Worm (Caenorhabditis elegans) whole organism, L4 larva: ENCODE measurements around the gene M106.7.

ENCODE experiments used
- D1046.2 ChIP-seq: fragments of 200-800 bp; sonication (Bioruptor generic); IDR thresholded peaks from 2 replicates; pipeline ENCODE4 v1.3.6; 2022; ENCODE audit warnings: missing genetic modification characterization, missing compliant biosample characterization
- F10B5.3 ChIP-seq: sonication (generic microtip); optimal IDR thresholded peaks from 2 replicates; lab custom pipeline; 2016; ENCODE audit warnings: mild to moderate bottlenecking, missing genetic modification characterization, missing compliant biosample characterization
- R02D3.7 ChIP-seq: fragments of 150-350 bp; sonication (generic microtip); optimal IDR thresholded peaks from 3 replicates; lab custom pipeline; 2014; ENCODE audit warnings: missing biosample characterization, missing genetic modification characterization
- T20F7.1 ChIP-seq: fragments of 200-800 bp; sonication (Bioruptor generic); optimal IDR thresholded peaks from 2 replicates; lab custom pipeline; 2018; ENCODE audit warnings: mild to moderate bottlenecking, missing genetic modification characterization, missing compliant biosample characterization
- Y105C5A.15 ChIP-seq: fragments of 200-800 bp; sonication (Bioruptor generic); IDR thresholded peaks from 2 replicates; pipeline ENCODE4 v1.3.6; 2022; ENCODE audit warnings: missing genetic modification characterization, missing compliant biosample characterization
- Y75B8A.6 ChIP-seq: fragments of 200-800 bp; sonication (Bioruptor generic); IDR thresholded peaks from 2 replicates; pipeline ENCODE4 v1.3.6; 2022; ENCODE audit warnings: missing genetic modification reagents, missing genetic modification characterization, missing compliant biosample characterization
- aha-1 ChIP-seq: fragments of 150-350 bp; peaks from one replicate; lab custom pipeline; 2014; ENCODE audit warnings: missing biosample characterization, missing genetic modification characterization
- arid-1 ChIP-seq: fragments of 200-800 bp; sonication (Bioruptor generic); conservative IDR thresholded peaks from 2 replicates; pipeline ENCODE4 v1.3.6; 2022; ENCODE audit warnings: missing genetic modification reagents, missing genetic modification characterization, missing compliant biosample characterization
- attf-4 ChIP-seq: sonication (generic microtip); optimal IDR thresholded peaks from 3 replicates; lab custom pipeline; 2017; ENCODE audit warnings: missing biosample characterization, missing genetic modification characterization
- ceh-32 ChIP-seq: sonication (generic microtip); optimal IDR thresholded peaks from 2 replicates; lab custom pipeline; 2016; ENCODE audit warnings: mild to moderate bottlenecking, missing genetic modification characterization, missing compliant biosample characterization; ENCODE audit not compliant: poor library complexity
- ceh-44 ChIP-seq: fragments of 200-800 bp; sonication (Bioruptor generic); IDR thresholded peaks from 2 replicates; pipeline ENCODE4 v1.3.6; 2022; ENCODE audit warnings: missing genetic modification reagents, missing genetic modification characterization, missing compliant biosample characterization
- ceh-62 ChIP-seq: sonication (generic microtip); optimal IDR thresholded peaks from 2 replicates; lab custom pipeline; 2017; ENCODE audit warnings: missing biosample characterization, missing genetic modification characterization
- daf-12 ChIP-seq: fragments of 150-350 bp; optimal IDR thresholded peaks from 2 replicates; lab custom pipeline; 2014; ENCODE audit warnings: missing biosample characterization, missing genetic modification reagents, missing genetic modification characterization
- daf-16 ChIP-seq, 3 experiments: sonication (generic microtip); optimal IDR thresholded peaks; 2 replicates each; lab custom pipeline; 2016 to 2017; ENCODE audit warnings: missing genetic modification characterization in 3 of 3, missing genetic modification reagents in 3 of 3, mild to moderate bottlenecking in 2 of 3, missing compliant biosample characterization in 2 of 3, missing biosample characterization in 1 of 3, moderate library complexity in 1 of 3
- daf-19 ChIP-seq: fragments of 200-800 bp; sonication (Bioruptor generic); conservative IDR thresholded peaks from 2 replicates; pipeline ENCODE4 v1.3.6; 2022; ENCODE audit warnings: missing genetic modification characterization, missing compliant biosample characterization
- dmd-6 ChIP-seq: fragments of 200-800 bp; sonication (Bioruptor generic); IDR thresholded peaks from 2 replicates; pipeline ENCODE4 v1.3.6; 2022; ENCODE audit warnings: missing genetic modification reagents, missing genetic modification characterization, missing compliant biosample characterization
- dmd-8 ChIP-seq: fragments of 200-800 bp; sonication (Bioruptor generic); IDR thresholded peaks from 2 replicates; pipeline ENCODE4 v1.3.6; 2022; ENCODE audit warnings: missing genetic modification characterization, missing compliant biosample characterization
- dpl-1 ChIP-seq: fragments of 150-350 bp; optimal IDR thresholded peaks from 2 replicates; lab custom pipeline; 2014; ENCODE audit warnings: missing biosample characterization, missing genetic modification reagents, missing genetic modification characterization
- duxl-1 ChIP-seq: sonication (generic microtip); optimal IDR thresholded peaks from 2 replicates; lab custom pipeline; 2016; ENCODE audit warnings: mild to moderate bottlenecking, missing genetic modification characterization, moderate library complexity, missing compliant biosample characterization; ENCODE audit not compliant: poor library complexity
- dve-1 ChIP-seq: sonication (generic microtip); optimal IDR thresholded peaks from 2 replicates; lab custom pipeline; 2017; ENCODE audit warnings: antibody characterized with exemption, mild to moderate bottlenecking, missing genetic modification characterization, missing compliant biosample characterization; ENCODE audit not compliant: insufficient read depth
- fos-1 ChIP-seq: fragments of 150-350 bp; optimal IDR thresholded peaks from 2 replicates; lab custom pipeline; 2014; ENCODE audit warnings: missing biosample characterization, missing genetic modification characterization
- hif-1 ChIP-seq, 2 experiments: sonication (generic microtip); optimal IDR thresholded peaks; 2 replicates each; lab custom pipeline; 2016 to 2017; ENCODE audit warnings: missing compliant biosample characterization in 2 of 2, missing genetic modification characterization in 2 of 2, missing genetic modification reagents in 2 of 2, missing genotype in 2 of 2, mild to moderate bottlenecking in 1 of 2
- hlh-30 ChIP-seq: sonication (generic microtip); optimal IDR thresholded peaks from 2 replicates; lab custom pipeline; 2017; ENCODE audit warnings: antibody characterized with exemption, mild to moderate bottlenecking, missing genetic modification characterization, missing compliant biosample characterization; ENCODE audit not compliant: insufficient read depth
- hmg-1.1 ChIP-seq: fragments of 200-800 bp; sonication (Bioruptor generic); IDR thresholded peaks from 2 replicates; pipeline ENCODE4 v1.3.6; 2022; ENCODE audit warnings: missing genetic modification reagents, missing genetic modification characterization, missing compliant biosample characterization
- jun-1 ChIP-seq: fragments of 150-350 bp; optimal IDR thresholded peaks from 2 replicates; lab custom pipeline; 2014; ENCODE audit warnings: missing biosample characterization, missing genetic modification reagents, missing genetic modification characterization
- lin-13 ChIP-seq: fragments of 150-350 bp; optimal IDR thresholded peaks from 2 replicates; lab custom pipeline; 2014; ENCODE audit warnings: missing biosample characterization, missing genetic modification reagents, missing genetic modification characterization
- lir-3 ChIP-seq: sonication (generic microtip); optimal IDR thresholded peaks from 2 replicates; lab custom pipeline; 2016; ENCODE audit warnings: mild to moderate bottlenecking, missing genetic modification characterization, missing compliant biosample characterization
- lsy-2 ChIP-seq, 2 experiments: fragments of 150-350 bp in 1 of 2; sonication (generic microtip) in 1 of 2; optimal IDR thresholded peaks; 2 replicates each; lab custom pipeline; 2014 to 2017; ENCODE audit warnings: missing biosample characterization in 2 of 2, missing genetic modification characterization in 2 of 2
- mdl-1 ChIP-seq, 2 experiments: fragments of 150-350 bp in 1 of 2; sonication (generic microtip) in 1 of 2; optimal IDR thresholded peaks; 2 replicates each; lab custom pipeline; 2014 to 2017; ENCODE audit warnings: missing biosample characterization in 2 of 2, missing genetic modification characterization in 2 of 2
- mxl-2 ChIP-seq: fragments of 200-800 bp; sonication (Bioruptor generic); conservative IDR thresholded peaks from 2 replicates; pipeline ENCODE4 v1.3.6; 2022; ENCODE audit warnings: missing genetic modification reagents, missing genetic modification characterization, missing compliant biosample characterization
- mxl-3 ChIP-seq: fragments of 200-800 bp; sonication (Bioruptor generic); optimal IDR thresholded peaks from 2 replicates; lab custom pipeline; 2018; ENCODE audit warnings: mild to moderate bottlenecking, missing genetic modification characterization, missing compliant biosample characterization
- nhr-237 ChIP-seq: sonication (generic microtip); optimal IDR thresholded peaks from 2 replicates; lab custom pipeline; 2017; ENCODE audit warnings: missing biosample characterization, missing genetic modification characterization
- nhr-42 ChIP-seq: fragments of 200-800 bp; sonication (Bioruptor generic); IDR thresholded peaks from 2 replicates; pipeline ENCODE4 v1.3.6; 2022; ENCODE audit warnings: missing genetic modification characterization, missing compliant biosample characterization
- nhr-77 ChIP-seq: fragments of 150-350 bp; optimal IDR thresholded peaks from 2 replicates; lab custom pipeline; 2014; ENCODE audit warnings: missing biosample characterization, missing genetic modification characterization
- php-3 ChIP-seq: fragments of 200-800 bp; sonication (Bioruptor generic); IDR thresholded peaks from 2 replicates; pipeline ENCODE4 v1.3.6; 2022; ENCODE audit warnings: missing genetic modification reagents, missing genetic modification characterization, missing compliant biosample characterization
- saeg-2 ChIP-seq: fragments of 200-800 bp; sonication (Bioruptor generic); IDR thresholded peaks from 2 replicates; pipeline ENCODE4 v1.3.6; 2022; ENCODE audit warnings: missing genetic modification reagents, missing genetic modification characterization, missing compliant biosample characterization
- set-16 ChIP-seq: fragments of 200-800 bp; sonication (Bioruptor generic); IDR thresholded peaks from 2 replicates; pipeline ENCODE4 v1.3.6; 2022; ENCODE audit warnings: missing genetic modification reagents, missing genetic modification characterization, missing compliant biosample characterization
- snpc-1.2 ChIP-seq: fragments of 200-800 bp; sonication (Bioruptor generic); IDR thresholded peaks from 2 replicates; pipeline ENCODE4 v1.3.6; 2022; ENCODE audit warnings: missing genetic modification reagents, missing genetic modification characterization, missing compliant biosample characterization
- spr-3 ChIP-seq: fragments of 200-800 bp; sonication (Bioruptor generic); optimal IDR thresholded peaks from 2 replicates; lab custom pipeline; 2018; ENCODE audit warnings: mild to moderate bottlenecking, missing genetic modification characterization, missing compliant biosample characterization
- tag-97 ChIP-seq: fragments of 200-800 bp; sonication (Bioruptor generic); IDR thresholded peaks from 2 replicates; pipeline ENCODE4 v1.3.6; 2022; ENCODE audit warnings: missing genetic modification characterization, missing compliant biosample characterization
- unc-130 ChIP-seq: sonication (generic microtip); optimal IDR thresholded peaks from 2 replicates; lab custom pipeline; 2016; ENCODE audit warnings: missing genetic modification reagents, missing genetic modification characterization, missing compliant biosample characterization
- unc-62 ChIP-seq, 3 experiments: fragments of 150-350 bp in 1 of 3; sonication (generic microtip); optimal IDR thresholded peaks in 2 of 3; peaks in 1 of 3; 1 replicate in 1 of 3; 2 replicates in 2 of 3; lab custom pipeline; 2014 to 2017; ENCODE audit warnings: missing biosample characterization in 3 of 3, missing genetic modification characterization in 3 of 3, missing genetic modification reagents in 3 of 3, missing genotype in 1 of 3
- zag-1 ChIP-seq: fragments of 150-350 bp; optimal IDR thresholded peaks from 2 replicates; lab custom pipeline; 2014; ENCODE audit warnings: missing biosample characterization, missing genetic modification characterization
- zfp-2 ChIP-seq: sonication (generic microtip); optimal IDR thresholded peaks from 2 replicates; lab custom pipeline; 2016; ENCODE audit warnings: mild to moderate bottlenecking, missing genetic modification characterization, missing compliant biosample characterization
- zfp-3 ChIP-seq: fragments of 200-800 bp; sonication (Bioruptor generic); conservative IDR thresholded peaks from 2 replicates; pipeline ENCODE4 v1.3.6; 2022; ENCODE audit warnings: missing genetic modification reagents, missing genetic modification characterization, missing compliant biosample characterization
- zip-2 ChIP-seq: fragments of 150-350 bp; optimal IDR thresholded peaks from 2 replicates; lab custom pipeline; 2014; ENCODE audit warnings: missing biosample characterization, missing genetic modification characterization
- ztf-7 ChIP-seq: fragments of 150-350 bp; optimal IDR thresholded peaks from 2 replicates; lab custom pipeline; 2014; ENCODE audit warnings: missing biosample characterization, missing genetic modification characterization

The M106.7 gene

ce11 chrII:10834717-10835116, 22.3 kb downstream of the M106.7 start:
- TF ChIP-seq attf-4 (no peak), aha-1 (peak; percentile 90), saeg-2 (GFP tag; lab: Robert Waterston, UW) (no peak), daf-19 (GFP tag; lab: Robert Waterston, UW) (no peak), F10B5.3 (tag; lab: Kevin White, UChicago) (no peak), php-3 (no peak)

ce11 chrII:10829572-10829971, 27.4 kb downstream of the M106.7 start:
- TF ChIP-seq daf-16 (GFP tag; optimal IDR thresholded peaks at IDR 0.05; lab: Kevin White, UChicago) = no peak
- TF ChIP-seq daf-16 (tag; optimal IDR thresholded peaks at IDR 0.05; lab: Kevin White, UChicago) = no peak
- TF ChIP-seq lsy-2 (tag; optimal IDR thresholded peaks at IDR 0.05; lab: Kevin White, UChicago) = no peak
- TF ChIP-seq set-16 (GFP tag; lab: Robert Waterston, UW) = 0 out of 2 replicates have a peak, but pooled peaks have one; percentile 14
- no peak for TF ChIP-seq R02D3.7 (tag; lab: Kevin White, UChicago)
- no peak for TF ChIP-seq ceh-44
- TF ChIP-seq nhr-42 = no peak
- TF ChIP-seq dpl-1 (GFP tag; lab: Kevin White, UChicago) = no peak
- no peak for TF ChIP-seq fos-1 (tag; lab: Kevin White, UChicago)
- 0 out of 2 replicates have a peak, but pooled peaks have one; percentile 21 for TF ChIP-seq hmg-1.1 (GFP tag; lab: Robert Waterston, UW)
- TF ChIP-seq arid-1 (GFP tag; lab: Robert Waterston, UW) = no peak
- no peak for TF ChIP-seq nhr-237 (tag; lab: Kevin White, UChicago)
- TF ChIP-seq saeg-2 (GFP tag; lab: Robert Waterston, UW) = no peak
- no peak for TF ChIP-seq zfp-3 (GFP tag; lab: Robert Waterston, UW)
- TF ChIP-seq, all 104 proteins: peak for 2

DNA sequence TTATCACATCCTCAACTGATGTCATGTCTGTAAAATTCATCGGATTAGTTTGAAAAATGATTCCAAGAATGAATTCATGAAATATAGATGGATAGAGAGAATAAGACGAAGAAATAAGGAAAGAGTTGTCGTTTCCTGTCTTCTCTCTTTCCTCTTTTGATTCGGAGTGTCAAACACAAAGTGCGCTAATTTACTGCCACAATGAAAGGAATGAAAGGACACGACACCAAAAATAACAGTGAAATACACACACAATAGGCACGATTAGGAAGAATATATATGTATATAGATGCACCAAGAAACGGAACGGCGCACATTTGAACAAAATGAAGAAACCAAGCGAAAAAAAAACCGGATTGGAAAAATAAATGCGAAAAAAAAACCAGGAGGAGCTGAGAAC, 27.9 kb downstream of the M106.7 start, which contains the start of gene VM106R.1:
TSS of gene VM106R.1 (minus strand) at position 101 of the 400 bp plus-strand sequence.
- TF ChIP-seq zag-1 (no peak), snpc-1.2 (no peak), jun-1 (no peak), zfp-2 (tag; lab: Kevin White, UChicago) (no peak), lir-3 (tag; lab: Kevin White, UChicago) (no peak), D1046.2 (GFP tag; lab: Robert Waterston, UW) (no peak), dmd-6 (GFP tag; lab: Robert Waterston, UW) (no peak), unc-62 (GFP tag; optimal IDR thresholded peaks at IDR 0.05 in 1 of 2; lab: Kevin White, UChicago) (no peak), unc-62 (tag; optimal IDR thresholded peaks at IDR 0.05; lab: Kevin White, UChicago) (no peak), zfp-3 (GFP tag; lab: Robert Waterston, UW) (no peak), nhr-77 (tag; lab: Kevin White, UChicago) (no peak), Y75B8A.6 (no peak), dve-1 (tag; lab: Kevin White, UChicago) (no peak), tag-97 (GFP tag; lab: Robert Waterston, UW) (no peak), hlh-30 (tag; lab: Kevin White, UChicago) (no peak), zip-2 (tag; lab: Kevin White, UChicago) (no peak), mxl-2 (no peak), spr-3 (GFP tag; lab: Kevin White, UChicago) (no peak), mxl-3 (GFP tag; lab: Kevin White, UChicago) (no peak)

DNA sequence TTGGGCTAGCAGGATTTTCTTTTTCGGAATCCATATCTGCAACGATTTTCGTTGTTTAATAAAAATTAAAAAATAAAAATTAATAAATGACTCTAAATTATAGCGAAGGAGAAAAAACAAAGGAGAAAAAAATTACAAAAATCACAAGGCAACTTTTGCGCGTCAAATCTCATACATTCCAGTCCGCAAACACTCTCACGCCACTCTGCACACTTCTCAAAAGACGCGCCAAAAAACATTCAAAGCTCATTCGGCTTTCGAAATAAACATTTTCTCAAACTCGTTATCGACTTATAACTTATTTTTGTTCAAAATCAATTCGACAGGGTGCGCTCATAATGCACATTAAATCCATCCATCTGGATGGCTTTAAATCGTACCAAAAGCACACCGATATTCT, 32.9 kb downstream of the M106.7 start, which contains the start of the genes R06F6.12 and mix-1:
TSS of gene R06F6.12 (minus strand) at position 36 of the 400 bp plus-strand sequence.
TSS of gene mix-1 (plus strand) at position 201 of the 400 bp plus-strand sequence.
- TF ChIP-seq ceh-32 (tag; lab: Kevin White, UChicago) (no peak), duxl-1 (no peak), lin-13 (GFP tag; lab: Kevin White, UChicago) (no peak), ztf-7 (tag; lab: Kevin White, UChicago) (no peak), nhr-42 (no peak), mdl-1 (tag; optimal IDR thresholded peaks at IDR 0.05; lab: Kevin White, UChicago) (no peak), Y105C5A.15 (no peak), dmd-8 (GFP tag; lab: Robert Waterston, UW) (no peak), unc-130 (GFP tag; lab: Kevin White, UChicago) (peak; percentile 18), F10B5.3 (tag; lab: Kevin White, UChicago) (no peak), ceh-62 (tag; lab: Kevin White, UChicago) (no peak), T20F7.1 (GFP tag; lab: Kevin White, UChicago) (no peak), daf-12 (no peak), hif-1 (tag; optimal IDR thresholded peaks at IDR 0.05; lab: Kevin White, UChicago) (peak in 1 of 2 experiments; percentile 6)
